Worm (Caenorhabditis elegans): ENCODE data around the gene xnd-1.

Gene xnd-1

DNA sequence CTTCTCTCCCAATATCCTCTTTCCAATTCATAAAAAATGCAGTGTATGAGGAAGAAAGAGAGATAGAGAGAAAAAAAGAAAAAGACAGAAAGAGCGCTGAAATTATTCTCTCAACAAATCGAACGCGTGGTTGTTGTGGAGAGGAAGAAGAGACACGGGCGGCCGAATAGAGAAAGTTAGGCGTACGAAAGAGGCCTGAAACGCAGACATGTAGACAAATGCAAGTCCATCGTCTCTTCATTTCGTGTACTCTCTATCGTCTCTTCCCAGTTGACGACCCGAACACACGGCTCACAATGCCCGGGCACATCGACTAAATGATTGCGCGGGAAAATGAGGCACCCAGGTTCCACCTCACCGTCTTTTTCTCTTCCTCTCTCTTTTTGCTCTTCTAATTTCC is 17.0 kb downstream of the xnd-1 start (continued):
- TF ChIP-seq Y48G9A.11 (GFP tag; IDR thresholded peaks at IDR 0.05): no peak
- peak; percentile 62 for TF ChIP-seq mes-2 (tag; optimal IDR thresholded peaks at IDR 0.05; ENCODE audit: poor library complexity, severe bottlenecking)
- peak; percentile 78 for TF ChIP-seq rbr-2 (tag; optimal IDR thresholded peaks at IDR 0.05)
- TF ChIP-seq lsy-2 (tag; optimal IDR thresholded peaks at IDR 0.05): peak; percentile 52 to 76
- TF ChIP-seq egl-43 (GFP tag; IDR thresholded peaks at IDR 0.05): 0 out of 2 replicates have a peak, but pooled peaks have one; percentile 69
- peak; percentile 69 for TF ChIP-seq fkh-10 (GFP tag; optimal IDR thresholded peaks at IDR 0.05)
- TF ChIP-seq aha-1 (tag): peak; percentile 8
- peak; percentile 84 for TF ChIP-seq nhr-11 (tag; optimal IDR thresholded peaks at IDR 0.05)
- peak; percentile 87 for TF ChIP-seq mep-1 (tag; optimal IDR thresholded peaks at IDR 0.05)
- no peak for TF ChIP-seq R02D3.7 (tag; optimal IDR thresholded peaks at IDR 0.05)
- TF ChIP-seq D1046.2 (GFP tag; IDR thresholded peaks at IDR 0.05): no peak
- TF ChIP-seq duxl-1 (tag; optimal IDR thresholded peaks at IDR 0.05; ENCODE audit: poor library complexity): peak; percentile 29
- TF ChIP-seq arid-1 (GFP tag; conservative IDR thresholded peaks at IDR 0.05): no peak; the same call in 1 of the 2 replicates
- peak; percentile 41 to 85 for TF ChIP-seq mdl-1 (tag; optimal IDR thresholded peaks at IDR 0.05)
- no peak for TF ChIP-seq spr-1 (tag; optimal IDR thresholded peaks at IDR 0.05)
- peak; percentile 90 for TF ChIP-seq hlh-11 (tag; optimal IDR thresholded peaks at IDR 0.05)
- no peak for TF ChIP-seq ctbp-1 (GFP tag; IDR thresholded peaks at IDR 0.05)
- no peak for TF ChIP-seq spr-3 (GFP tag; optimal IDR thresholded peaks at IDR 0.05)
- TF ChIP-seq saeg-2 (GFP tag; IDR thresholded peaks at IDR 0.05): no peak
- TF ChIP-seq daf-12 (tag; optimal IDR thresholded peaks at IDR 0.05): no peak
- TF ChIP-seq set-16 (GFP tag; IDR thresholded peaks at IDR 0.05): peak; percentile 35; the same call in 1 of the 2 replicates
- TF ChIP-seq nhr-102 (tag; optimal IDR thresholded peaks at IDR 0.05): peak; percentile 18
- peak in 1 of 2 experiments; percentile 16 for TF ChIP-seq daf-16 (GFP tag; optimal IDR thresholded peaks at IDR 0.05)
- TF ChIP-seq daf-16 (tag; optimal IDR thresholded peaks at IDR 0.05): peak; percentile 40
- no peak for TF ChIP-seq lin-15B (tag; optimal IDR thresholded peaks at IDR 0.05)
- TF ChIP-seq ZK337.2 (GFP tag; IDR thresholded peaks at IDR 0.05): no peak
- TF ChIP-seq hlh-30 (tag; optimal IDR thresholded peaks at IDR 0.05; ENCODE audit: insufficient read depth): peak; percentile 86
- TF ChIP-seq fos-1 (tag; optimal IDR thresholded peaks at IDR 0.05): no peak
- TF ChIP-seq lin-13 (GFP tag; optimal IDR thresholded peaks at IDR 0.05): peak; percentile 11
- TF ChIP-seq ztf-7 (tag; optimal IDR thresholded peaks at IDR 0.05): no peak

DNA sequence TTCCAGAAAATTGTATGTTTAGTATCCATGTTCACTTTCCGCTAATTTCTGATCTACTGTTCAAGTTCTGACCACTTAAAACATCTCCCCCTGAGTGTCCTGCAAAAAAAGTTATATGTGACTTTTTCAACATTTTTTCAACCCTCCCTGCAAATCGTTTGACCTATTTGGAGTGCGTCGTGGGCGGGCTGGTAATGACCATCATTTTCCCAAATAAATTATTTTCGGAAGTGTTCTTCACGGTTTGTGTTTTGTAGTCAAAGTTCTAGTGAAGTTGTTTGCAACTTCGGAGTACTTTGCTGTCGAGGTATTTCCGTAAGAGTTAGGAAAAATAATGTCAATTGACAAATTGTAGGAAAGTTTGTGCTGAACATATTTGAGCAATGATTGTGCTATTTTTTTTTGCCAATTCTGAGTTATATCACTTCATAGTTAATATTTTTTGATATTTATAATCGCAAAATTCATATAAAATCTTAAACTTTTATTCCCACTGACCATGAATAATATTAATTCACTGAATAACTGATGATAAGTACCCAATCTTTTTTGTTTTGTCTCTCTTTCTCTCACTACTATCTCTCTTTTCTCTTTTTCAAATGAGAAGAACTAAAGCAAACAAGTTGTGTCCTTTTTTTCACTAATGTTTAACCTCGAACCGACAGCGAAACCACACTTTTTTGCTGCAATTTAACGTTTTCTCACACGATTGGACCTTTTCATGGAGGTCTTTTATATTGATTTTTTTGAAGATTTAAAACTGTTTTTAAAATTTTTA is 18.2 kb downstream of the xnd-1 start:
- TF ChIP-seq nhr-11 (tag; optimal IDR thresholded peaks at IDR 0.05): no peak
- TF ChIP-seq daf-16 (GFP tag; optimal IDR thresholded peaks at IDR 0.05): no peak
- peak; percentile 27 for TF ChIP-seq daf-16 (tag; optimal IDR thresholded peaks at IDR 0.05)
- peak; percentile 66 for TF ChIP-seq nhr-28 (tag; optimal IDR thresholded peaks at IDR 0.05)
- no peak for TF ChIP-seq Y5F2A.4 (GFP tag; optimal IDR thresholded peaks at IDR 0.05)
- no peak for TF ChIP-seq mdt-29 (GFP tag; IDR thresholded peaks at IDR 0.05)
- TF ChIP-seq aha-1 (tag): peak; percentile 85
- peak in 1 of 2 experiments; percentile 78 for TF ChIP-seq unc-62 (GFP tag; optimal IDR thresholded peaks at IDR 0.05 in 1 of 2)
- no peak for TF ChIP-seq unc-62 (tag; optimal IDR thresholded peaks at IDR 0.05)
- TF ChIP-seq ceh-62 (tag; optimal IDR thresholded peaks at IDR 0.05): no peak

DNA sequence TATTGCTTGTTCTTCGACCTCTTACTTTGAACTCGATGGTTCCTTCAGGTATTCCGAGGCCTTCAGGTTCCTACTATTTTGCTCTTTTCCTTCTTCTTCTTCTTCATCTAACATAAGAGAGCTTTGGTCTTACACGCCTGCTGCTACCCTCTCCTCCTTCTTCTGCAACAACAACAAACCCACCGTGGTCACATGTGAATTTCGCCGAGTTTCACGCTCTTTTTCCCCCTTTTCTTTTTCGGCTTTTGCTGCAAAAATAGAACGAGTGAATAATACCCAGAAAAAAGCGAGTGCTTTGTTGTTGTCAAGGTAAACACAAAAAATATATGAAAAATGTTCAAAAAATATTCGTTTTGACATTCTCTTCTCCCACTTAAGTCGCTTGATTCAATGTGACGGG is 19.2 kb downstream of the xnd-1 start:
- no peak for TF ChIP-seq aly-2 (tag; optimal IDR thresholded peaks at IDR 0.05)
- TF ChIP-seq arid-1 (GFP tag; conservative IDR thresholded peaks at IDR 0.05): no peak
- no peak for TF ChIP-seq zip-11 (GFP tag; IDR thresholded peaks at IDR 0.05)
- TF ChIP-seq lin-29 (GFP tag; IDR thresholded peaks at IDR 0.05): no peak
- no peak for TF ChIP-seq nhr-48 (tag; optimal IDR thresholded peaks at IDR 0.05)
- peak; percentile 49 for TF ChIP-seq nhr-11 (tag; optimal IDR thresholded peaks at IDR 0.05)
- TF ChIP-seq madf-5 (GFP tag; IDR thresholded peaks at IDR 0.05): no peak
- no peak for TF ChIP-seq zfp-2 (tag; optimal IDR thresholded peaks at IDR 0.05)
- TF ChIP-seq nhr-28 (tag; optimal IDR thresholded peaks at IDR 0.05): no peak
- no peak for TF ChIP-seq ceh-20 (GFP tag; IDR thresholded peaks at IDR 0.05)
- TF ChIP-seq ceh-32 (tag; optimal IDR thresholded peaks at IDR 0.05; ENCODE audit: poor library complexity): no peak
- no peak for TF ChIP-seq nhr-76 (tag; optimal IDR thresholded peaks at IDR 0.05)
- TF ChIP-seq daf-12 (tag; optimal IDR thresholded peaks at IDR 0.05): no peak
- TF ChIP-seq lin-15B (tag; optimal IDR thresholded peaks at IDR 0.05): no peak
- no peak for TF ChIP-seq zfp-3 (GFP tag; conservative IDR thresholded peaks at IDR 0.05)
- no peak for TF ChIP-seq F44E2.7 (GFP tag; IDR thresholded peaks at IDR 0.05)
- TF ChIP-seq lsy-2 (tag; optimal IDR thresholded peaks at IDR 0.05): peak in 1 of 2 experiments; percentile 39
- TF ChIP-seq fkh-10 (GFP tag; optimal IDR thresholded peaks at IDR 0.05): no peak
- no peak for TF ChIP-seq dve-1 (tag; optimal IDR thresholded peaks at IDR 0.05; ENCODE audit: insufficient read depth)

Measured in whole organism, L4 larva.